Fruit fly (Drosophila melanogaster): ENCODE results near the gene CG15308.

dm6 chrX:10259524-10259923 is 40.6 kb upstream of the CG15308 start:
- no peak for TF ChIP-seq insv (optimal IDR thresholded peaks at IDR 0.05)
- TF ChIP-seq h (optimal IDR thresholded peaks at IDR 0.05): no peak
- TF ChIP-seq Myc (optimal IDR thresholded peaks at IDR 0.05): no peak
- TF ChIP-seq psq (optimal IDR thresholded peaks at IDR 0.05): no peak
- TF ChIP-seq ttk (optimal IDR thresholded peaks at IDR 0.05): no peak
